Worm (Caenorhabditis elegans) whole organism, late embryonic: ENCODE data around the gene ZK666.11.

Experiments used
- dve-1 ChIP-seq: sonication (generic microtip); optimal IDR thresholded peaks from 2 replicates; lab custom pipeline; 2017; ENCODE audit warnings: antibody characterized with exemption, mild to moderate bottlenecking, missing genetic modification characterization, missing compliant biosample characterization
- ets-4 ChIP-seq: sonication (generic microtip); optimal IDR thresholded peaks from 2 replicates; lab custom pipeline; 2016; ENCODE audit warnings: missing genetic modification characterization, missing compliant biosample characterization
- nhr-232 ChIP-seq: sonication (generic microtip); optimal IDR thresholded peaks from 2 replicates; lab custom pipeline; 2016; ENCODE audit warnings: missing genetic modification characterization, missing compliant biosample characterization
- pqm-1 ChIP-seq: sonication (generic microtip); optimal IDR thresholded peaks from 2 replicates; lab custom pipeline; 2016; ENCODE audit warnings: missing genetic modification characterization, missing compliant biosample characterization
- sdc-2 ChIP-seq: sonication (generic microtip); optimal IDR thresholded peaks from 2 replicates; lab custom pipeline; 2016; ENCODE audit warnings: missing genotype, missing genetic modification characterization, missing compliant biosample characterization
- ttx-3 ChIP-seq: sonication (generic microtip); optimal IDR thresholded peaks from 2 replicates; lab custom pipeline; 2016; ENCODE audit warnings: missing genetic modification reagents, missing genetic modification characterization, missing compliant biosample characterization
- unc-86 ChIP-seq: sonication (generic microtip); optimal IDR thresholded peaks from 2 replicates; lab custom pipeline; 2016; ENCODE audit warnings: missing genetic modification characterization, missing compliant biosample characterization

DNA sequence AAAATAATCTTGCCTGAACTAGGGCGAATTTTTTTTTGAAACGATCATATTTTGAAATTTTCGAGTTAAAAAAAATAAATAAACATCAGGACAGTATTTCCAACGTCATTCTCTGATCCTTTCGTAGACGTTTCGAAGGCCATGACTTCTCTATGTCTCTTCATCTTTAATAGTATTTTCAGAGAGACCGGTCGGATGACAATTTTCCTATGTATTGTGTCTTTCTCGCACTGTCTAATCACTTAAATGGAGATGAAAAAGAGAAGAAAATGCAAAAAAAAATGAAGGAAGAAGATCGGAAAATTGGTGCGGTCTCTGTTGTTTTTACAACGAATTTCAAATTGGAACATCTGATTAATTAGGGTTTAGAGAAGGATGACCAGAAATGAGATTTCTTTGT lies 42.8 kb downstream of the ZK666.11 start:
- no peak for TF ChIP-seq dve-1 (tag; lab: Kevin White, UChicago)
- no peak for TF ChIP-seq sdc-2 (tag; lab: Kevin White, UChicago)
- TF ChIP-seq ets-4 (tag; lab: Kevin White, UChicago): no peak
- TF ChIP-seq pqm-1 (tag; lab: Kevin White, UChicago): no peak
- TF ChIP-seq ttx-3 (tag; lab: Kevin White, UChicago): no peak
- no peak for TF ChIP-seq unc-86 (tag; lab: Kevin White, UChicago)
- TF ChIP-seq nhr-232 (tag; lab: Kevin White, UChicago): no peak
